Worm (Caenorhabditis elegans): ENCODE measurements around the gene fbxb-51.

fbxb-51 gene

ce11 chrII:1600661-1601060, 50.1 kb downstream of the fbxb-51 start, which contains the start of gene bath-26:
TSS of gene bath-26 (minus strand) at chrII:1600761.
- TF ChIP-seq unc-120 (tag; optimal IDR thresholded peaks at IDR 0.05; ENCODE audit: poor library complexity, severe bottlenecking) = no peak
- no peak for TF ChIP-seq lin-32 (GFP tag; optimal IDR thresholded peaks at IDR 0.05)
